Worm (Caenorhabditis elegans) whole organism, midembryonic: ENCODE measurements around the gene F01D5.10.

Experiments
- T22C8.4 ChIP-seq: fragments of 200-800 bp; sonication (Bioruptor generic); IDR thresholded peaks from 2 replicates; pipeline ENCODE4 v1.3.6; 2022; ENCODE audit warnings: missing genetic modification characterization, missing compliant biosample characterization
- cog-1 ChIP-seq: sonication (generic microtip); optimal IDR thresholded peaks from 2 replicates; lab custom pipeline; 2016; ENCODE audit warnings: missing genetic modification characterization, missing compliant biosample characterization
- flt-1 ChIP-seq: fragments of 200-800 bp; sonication (Bioruptor generic); IDR thresholded peaks from 2 replicates; pipeline ENCODE4 v1.3.6; 2022; ENCODE audit warnings: missing genetic modification characterization, missing compliant biosample characterization
- klf-2 ChIP-seq: fragments of 200-800 bp; sonication (Bioruptor generic); conservative IDR thresholded peaks from 2 replicates; pipeline ENCODE4 v1.3.6; 2022; ENCODE audit warnings: missing genetic modification reagents, missing genetic modification characterization, missing compliant biosample characterization
- med-1 ChIP-seq: sonication (generic microtip); optimal IDR thresholded peaks from 2 replicates; lab custom pipeline; 2017; ENCODE audit warnings: missing genetic modification characterization, mild to moderate bottlenecking, missing compliant biosample characterization, antibody characterized with exemption, missing genetic modification reagents; ENCODE audit not compliant: insufficient read depth
- ref-1 ChIP-seq: fragments of 200-800 bp; sonication (Bioruptor generic); conservative IDR thresholded peaks from 2 replicates; pipeline ENCODE4 v1.3.6; 2022; ENCODE audit warnings: missing genetic modification reagents, missing genetic modification characterization, missing compliant biosample characterization
- tab-1 ChIP-seq: fragments of 200-800 bp; sonication (Bioruptor generic); IDR thresholded peaks from 2 replicates; pipeline ENCODE4 v1.3.6; 2022; ENCODE audit warnings: missing genetic modification characterization, missing compliant biosample characterization
- ztf-23 ChIP-seq: fragments of 200-800 bp; sonication (Bioruptor generic); IDR thresholded peaks from 2 replicates; pipeline ENCODE4 v1.3.6; 2022; ENCODE audit warnings: missing genetic modification reagents, missing genetic modification characterization, missing compliant biosample characterization
- ztf-29 ChIP-seq: fragments of 200-800 bp; sonication (Bioruptor generic); IDR thresholded peaks from 2 replicates; pipeline ENCODE4 v1.3.6; 2022; ENCODE audit warnings: missing genetic modification reagents, missing genetic modification characterization, missing compliant biosample characterization

Gene F01D5.10

DNA sequence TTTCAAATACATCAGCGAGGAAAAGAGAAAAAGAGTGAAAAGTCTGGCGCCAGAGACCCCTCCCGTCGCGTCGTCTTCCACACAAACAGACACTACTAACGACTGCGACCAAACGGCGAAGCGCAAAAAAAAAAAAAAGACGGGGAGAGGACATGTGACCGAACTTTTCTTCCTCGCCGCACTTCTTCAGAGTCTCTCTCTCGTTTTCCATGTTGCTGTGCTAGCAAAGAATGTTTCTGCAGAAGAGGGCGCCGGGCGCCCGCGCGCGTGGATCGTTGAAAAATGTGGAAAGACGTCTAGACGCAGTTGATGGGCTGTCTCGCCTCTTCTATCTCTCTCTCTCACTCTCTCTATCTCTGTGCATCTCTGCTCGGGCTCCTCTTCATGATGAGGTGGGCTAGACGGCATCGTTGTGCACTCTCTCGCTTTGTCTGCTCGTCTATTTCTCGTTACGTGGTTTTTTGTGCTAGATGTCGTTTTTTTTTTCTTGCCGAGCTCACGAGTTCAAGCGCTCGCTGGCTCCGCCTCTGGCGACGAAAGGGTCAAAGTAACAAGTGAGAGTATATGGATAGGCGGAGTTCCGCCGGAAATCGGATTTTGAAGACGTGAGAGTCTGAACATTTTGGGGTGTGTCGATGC, 19.2 kb upstream of the F01D5.10 start:
- no peak for TF ChIP-seq ztf-23 (GFP tag; lab: Robert Waterston, UW)
- no peak for TF ChIP-seq T22C8.4 (GFP tag; lab: Robert Waterston, UW)
- TF ChIP-seq cog-1 (tag; lab: Kevin White, UChicago) = no peak
- TF ChIP-seq tab-1 (GFP tag; lab: Robert Waterston, UW) = no peak
- TF ChIP-seq med-1 = no peak
- no peak for TF ChIP-seq ztf-29

- TF ChIP-seq tab-1 (GFP tag; lab: Robert Waterston, UW) (no peak), cog-1 (tag; lab: Kevin White, UChicago) (no peak), ztf-29 (no peak), ztf-23 (GFP tag; lab: Robert Waterston, UW) (no peak), klf-2 (no peak), flt-1 (GFP tag; lab: Robert Waterston, UW) (no peak), T22C8.4 (GFP tag; lab: Robert Waterston, UW) (no peak), ref-1 (GFP tag; lab: Robert Waterston, UW) (no peak), med-1 (no peak)
These were observed 18.7 kb upstream of the F01D5.10 start for ce11 chrII:14039811-14040203.

DNA sequence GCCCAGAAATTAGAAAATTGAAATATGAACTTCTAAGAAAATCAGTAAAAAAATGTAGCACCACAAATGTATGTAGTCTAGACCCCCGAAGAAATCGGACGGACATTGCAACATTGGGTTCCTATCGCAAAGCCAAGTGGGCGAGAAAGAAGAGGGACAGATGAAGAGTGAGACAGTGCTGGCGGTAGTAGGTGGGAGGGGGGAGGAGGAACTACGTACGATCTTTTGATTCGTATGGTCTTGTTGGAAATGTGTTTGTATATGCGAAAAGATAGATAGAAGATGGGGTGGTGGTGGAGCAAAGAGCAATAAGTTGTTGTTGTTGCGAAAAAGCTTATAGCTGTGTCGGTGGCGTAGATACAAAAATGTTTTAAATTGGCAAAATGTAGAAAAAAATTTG, 17.2 kb upstream of the F01D5.10 start:
- TF ChIP-seq ref-1 (GFP tag; lab: Robert Waterston, UW) (no peak), ztf-23 (GFP tag; lab: Robert Waterston, UW) (no peak), flt-1 (GFP tag; lab: Robert Waterston, UW) (0 out of 2 replicates have a peak, but pooled peaks have one; percentile 48)

- no peak for TF ChIP-seq cog-1 (tag; lab: Kevin White, UChicago)
- TF ChIP-seq flt-1 (GFP tag; lab: Robert Waterston, UW) = no peak
- TF ChIP-seq ref-1 (GFP tag; lab: Robert Waterston, UW) = no peak
- TF ChIP-seq T22C8.4 (GFP tag; lab: Robert Waterston, UW) = no peak
- no peak for TF ChIP-seq med-1
- TF ChIP-seq ztf-23 (GFP tag; lab: Robert Waterston, UW) = no peak
- TF ChIP-seq ztf-29 = no peak
- no peak for TF ChIP-seq klf-2
- TF ChIP-seq tab-1 (GFP tag; lab: Robert Waterston, UW) = no peak
These were observed 16.6 kb upstream of the F01D5.10 start for ce11 chrII:14037484-14038303.

- no peak for TF ChIP-seq cog-1 (tag; lab: Kevin White, UChicago)
- peak; percentile 68; the same call in 1 of the 2 replicates for TF ChIP-seq ztf-29
These were observed 15.8 kb upstream of the F01D5.10 start for ce11 chrII:14036724-14037483.

DNA sequence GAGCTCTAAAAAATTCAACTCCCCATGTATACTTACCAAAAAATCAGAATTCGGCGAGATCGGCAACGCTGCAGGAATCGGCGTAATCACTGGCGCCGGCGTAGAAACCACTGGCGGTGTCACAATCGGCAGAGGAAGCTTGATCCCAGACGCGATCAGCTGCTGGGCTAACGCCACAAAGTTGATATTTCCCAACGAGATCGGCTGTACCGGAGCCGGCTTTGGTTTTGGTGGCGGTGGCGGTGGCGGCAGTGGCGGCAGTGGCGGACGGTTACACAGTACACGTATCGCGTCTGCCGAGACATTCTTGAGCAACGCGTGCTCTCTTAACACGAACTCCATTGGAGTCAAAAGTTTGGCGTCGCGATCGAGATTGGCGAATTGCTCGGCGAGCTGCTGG, 13.4 kb upstream of the F01D5.10 start:
- TF ChIP-seq ztf-23 (GFP tag; lab: Robert Waterston, UW) (no peak), klf-2 (no peak), flt-1 (GFP tag; lab: Robert Waterston, UW) (no peak), tab-1 (GFP tag; lab: Robert Waterston, UW) (no peak), ref-1 (GFP tag; lab: Robert Waterston, UW) (no peak), ztf-29 (no peak), T22C8.4 (GFP tag; lab: Robert Waterston, UW) (no peak), cog-1 (tag; lab: Kevin White, UChicago) (no peak), med-1 (no peak)

DNA sequence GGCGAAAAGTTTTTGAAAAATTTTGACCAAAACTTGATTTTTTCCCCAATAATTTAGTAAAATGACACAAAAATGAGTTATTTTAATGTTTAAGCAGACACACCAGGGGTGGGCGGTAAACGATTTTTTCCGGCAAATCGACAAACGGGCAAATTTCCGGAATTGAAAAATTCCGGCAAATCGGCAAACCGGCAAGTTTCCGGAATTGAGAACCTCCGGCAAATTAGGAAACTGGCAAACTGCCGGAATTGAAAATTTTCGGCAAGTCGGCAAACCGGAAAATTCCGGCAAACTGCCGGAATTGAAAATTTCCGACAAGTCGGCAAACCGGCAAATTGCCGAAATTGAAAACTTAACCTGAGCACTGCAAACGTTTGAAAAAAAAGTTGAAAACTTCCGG, 11.6 kb upstream of the F01D5.10 start:
- TF ChIP-seq ref-1 (GFP tag; lab: Robert Waterston, UW) = no peak
- no peak for TF ChIP-seq T22C8.4 (GFP tag; lab: Robert Waterston, UW)
- no peak for TF ChIP-seq cog-1 (tag; lab: Kevin White, UChicago)
- no peak for TF ChIP-seq tab-1 (GFP tag; lab: Robert Waterston, UW)
- TF ChIP-seq ztf-23 (GFP tag; lab: Robert Waterston, UW) = no peak
- TF ChIP-seq med-1 = no peak
- no peak for TF ChIP-seq flt-1 (GFP tag; lab: Robert Waterston, UW)
- TF ChIP-seq ztf-29 = no peak
- TF ChIP-seq klf-2 = no peak

DNA sequence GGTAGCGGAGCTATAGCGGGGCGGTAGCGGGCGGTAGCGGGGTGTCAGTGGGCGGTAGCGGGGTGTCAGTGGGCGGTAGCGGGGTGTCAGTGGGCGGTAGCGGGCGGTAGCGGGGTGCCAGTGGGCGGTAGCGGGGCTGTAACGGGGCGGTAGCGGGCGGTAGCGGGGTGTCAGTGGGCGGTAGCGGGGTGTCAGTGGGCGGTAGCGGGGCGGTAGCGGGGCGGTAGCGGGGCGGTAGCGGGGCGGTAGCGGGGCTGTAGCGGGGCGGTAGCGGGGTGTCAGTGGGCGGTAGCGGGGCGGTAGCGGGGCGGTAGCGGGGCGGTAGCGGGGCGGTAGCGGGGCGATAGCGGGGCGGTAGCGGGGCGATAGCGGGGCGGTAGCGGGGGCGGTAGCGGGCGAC, 1.5 kb downstream of the F01D5.10 start:
- peak; percentile 76; the same call in 1 of the 2 replicates for TF ChIP-seq flt-1 (GFP tag; lab: Robert Waterston, UW)
- TF ChIP-seq ztf-23 (GFP tag; lab: Robert Waterston, UW) = 0 out of 2 replicates have a peak, but pooled peaks have one; percentile 59
- TF ChIP-seq ref-1 (GFP tag; lab: Robert Waterston, UW) = peak; percentile 51; the same call in 1 of the 2 replicates
- TF ChIP-seq T22C8.4 (GFP tag; lab: Robert Waterston, UW) = peak; percentile 42; the same call in 1 of the 2 replicates
- peak; percentile 19; the same call in 1 of the 2 replicates for TF ChIP-seq ztf-29
- 0 out of 2 replicates have a peak, but pooled peaks have one; percentile 75 for TF ChIP-seq tab-1 (GFP tag; lab: Robert Waterston, UW)

DNA sequence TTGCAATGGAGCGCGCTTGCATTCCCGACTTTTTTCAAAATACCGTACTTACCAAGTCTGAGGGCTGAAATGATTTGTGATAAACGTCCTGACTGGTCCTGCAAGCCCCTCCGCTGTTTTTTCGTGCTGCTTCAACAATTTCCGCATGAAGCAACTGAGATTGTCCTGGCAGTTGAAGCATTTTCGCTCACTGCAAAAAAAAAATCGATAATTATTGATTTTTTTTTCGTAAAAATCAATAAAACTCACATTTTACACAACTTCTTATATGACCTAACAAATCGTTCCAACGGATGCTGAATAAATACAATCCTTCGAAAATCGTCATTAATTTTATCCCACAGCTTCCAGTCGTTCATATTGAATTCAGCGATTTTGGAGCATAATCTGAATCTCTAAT, 2.2 kb downstream of the F01D5.10 start:
- TF ChIP-seq klf-2 (no peak), ztf-23 (GFP tag; lab: Robert Waterston, UW) (no peak), cog-1 (tag; lab: Kevin White, UChicago) (no peak), flt-1 (GFP tag; lab: Robert Waterston, UW) (no peak), med-1 (no peak), ref-1 (GFP tag; lab: Robert Waterston, UW) (no peak), T22C8.4 (GFP tag; lab: Robert Waterston, UW) (peak; percentile 76; the same call in 1 of the 2 replicates)
